Worm (Caenorhabditis elegans): ENCODE data around the gene fubl-1.
A peak's percentile ranks its signal among the peaks of the same experiment; 100 is the strongest.

fubl-1 gene

DNA sequence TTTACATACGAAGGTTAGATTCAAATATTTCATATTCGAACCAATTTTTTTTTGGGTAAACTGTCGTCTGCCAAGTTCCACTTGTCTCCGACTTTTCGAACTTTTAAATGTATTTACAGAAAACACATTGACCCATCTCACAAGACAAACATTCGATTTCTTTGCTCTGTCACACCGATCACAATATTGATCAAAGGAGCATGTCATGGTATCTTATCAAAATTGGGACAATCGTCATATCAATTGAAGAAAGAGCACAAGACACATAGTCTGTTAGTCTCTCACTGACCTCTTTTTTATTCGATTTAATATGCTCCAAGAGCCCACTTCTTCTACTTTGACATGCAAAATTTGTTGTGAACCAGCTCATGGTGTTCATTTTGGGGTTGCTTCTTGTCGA is 17.4 kb upstream of the fubl-1 start, which contains the start of gene nhr-232:
TSS of gene nhr-232 (plus strand) at position 121 of the 400 bp plus-strand sequence.
- TF ChIP-seq elt-2 (tag; optimal IDR thresholded peaks at IDR 0.05) (peak; percentile 62), pha-2 (tag; optimal IDR thresholded peaks at IDR 0.05) (no peak)

- TF ChIP-seq elt-4 (tag; optimal IDR thresholded peaks at IDR 0.05) (no peak), unc-55 (GFP tag; optimal IDR thresholded peaks at IDR 0.05) (no peak), F13H6.1 (tag; optimal IDR thresholded peaks at IDR 0.05) (no peak), unc-42 (tag; optimal IDR thresholded peaks at IDR 0.05) (no peak), sdc-2 (tag; optimal IDR thresholded peaks at IDR 0.05) (no peak), npax-4 (tag; optimal IDR thresholded peaks at IDR 0.05) (no peak), ceh-24 (tag; optimal IDR thresholded peaks at IDR 0.05) (no peak), ahr-1 (tag; optimal IDR thresholded peaks at IDR 0.05) (no peak), mec-3 (tag; optimal IDR thresholded peaks at IDR 0.05; ENCODE audit: borderline replicate concordance) (no peak), ceh-30 (tag; optimal IDR thresholded peaks at IDR 0.05) (no peak), rnt-1 (tag; optimal IDR thresholded peaks at IDR 0.05) (no peak), nhr-11 (tag; optimal IDR thresholded peaks at IDR 0.05) (no peak), ama-1 (optimal IDR thresholded peaks at IDR 0.05) (no peak)
Measured at ce11 chrV:10255005-10255472, 16.4 kb upstream of the fubl-1 start, which contains the start of gene rop-1. rop-1 (minus strand) TSS chrV:10255055.

DNA sequence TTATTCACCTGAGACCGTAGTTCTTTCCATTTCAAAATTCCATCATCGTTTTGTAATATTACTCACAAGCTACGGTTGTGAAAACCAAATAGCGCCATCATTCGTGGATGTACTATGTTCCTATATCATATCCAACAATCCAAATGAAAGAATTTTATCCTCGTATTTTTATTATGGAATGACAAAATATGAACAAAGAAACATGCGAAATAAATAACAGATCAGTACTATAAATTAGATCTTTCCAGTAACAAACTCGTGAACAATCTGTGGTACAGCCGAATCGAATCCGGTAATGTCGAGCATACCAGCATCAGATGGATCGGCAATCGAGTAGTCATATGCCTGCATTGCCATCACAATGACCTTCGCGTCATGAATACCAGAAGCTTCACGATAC is 14.0 kb upstream of the fubl-1 start:
- TF ChIP-seq ceh-2 (tag; optimal IDR thresholded peaks at IDR 0.05) (no peak), hlh-30 (tag; optimal IDR thresholded peaks at IDR 0.05; ENCODE audit: insufficient read depth) (no peak), nfya-1 (tag; optimal IDR thresholded peaks at IDR 0.05) (no peak), nhr-232 (tag; optimal IDR thresholded peaks at IDR 0.05) (no peak)

DNA sequence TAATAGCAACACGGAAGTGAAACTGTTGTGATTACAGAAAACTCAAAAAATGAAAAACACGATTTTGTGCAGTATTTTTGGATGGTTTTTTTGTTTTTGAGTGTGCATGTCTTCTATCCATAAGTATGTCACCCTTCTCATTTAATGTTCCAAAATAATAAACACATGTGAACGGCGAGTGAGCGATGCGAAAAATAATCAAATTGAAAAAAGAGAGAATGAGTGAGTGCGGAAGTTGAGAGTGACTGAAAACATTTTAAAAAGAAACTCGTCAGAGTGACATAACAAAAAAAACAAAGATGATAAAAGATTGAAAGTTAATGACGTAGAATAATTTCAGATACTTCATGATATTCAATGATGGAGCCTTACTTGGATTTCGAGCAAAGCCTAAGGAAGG is 10.8 kb upstream of the fubl-1 start:
- no peak for TF ChIP-seq sox-4 (tag; optimal IDR thresholded peaks at IDR 0.05)
- TF ChIP-seq syd-9 (tag; optimal IDR thresholded peaks at IDR 0.05), result no peak
- TF ChIP-seq pat-9 (tag; optimal IDR thresholded peaks at IDR 0.05), result no peak
- no peak for TF ChIP-seq ttx-3 (tag; optimal IDR thresholded peaks at IDR 0.05)
- TF ChIP-seq ceh-45 (GFP tag; IDR thresholded peaks at IDR 0.05), result no peak
- TF ChIP-seq unc-3 (GFP tag; conservative IDR thresholded peaks at IDR 0.05), result no peak
- no peak for TF ChIP-seq unc-3 (tag; optimal IDR thresholded peaks at IDR 0.05)
- TF ChIP-seq ztf-16 (tag; optimal IDR thresholded peaks at IDR 0.05), result no peak
- TF ChIP-seq K09A11.1 (tag; optimal IDR thresholded peaks at IDR 0.05; ENCODE audit: insufficient read depth), result no peak
- TF ChIP-seq madf-2 (tag; optimal IDR thresholded peaks at IDR 0.05), result no peak
- no peak for TF ChIP-seq pqm-1 (tag; optimal IDR thresholded peaks at IDR 0.05)
- TF ChIP-seq unc-86 (tag; optimal IDR thresholded peaks at IDR 0.05), result no peak
- TF ChIP-seq fkh-6 (tag; optimal IDR thresholded peaks at IDR 0.05), result no peak

- TF ChIP-seq nhr-11 (tag; optimal IDR thresholded peaks at IDR 0.05), result no peak
- no peak for TF ChIP-seq tbx-7 (tag; optimal IDR thresholded peaks at IDR 0.05)
- no peak for TF ChIP-seq ceh-24 (tag; optimal IDR thresholded peaks at IDR 0.05)
- TF ChIP-seq C08G9.2 (tag; optimal IDR thresholded peaks at IDR 0.05), result no peak
- no peak for TF ChIP-seq pha-4 (tag; optimal IDR thresholded peaks at IDR 0.05)
- TF ChIP-seq K02D7.2 (tag; optimal IDR thresholded peaks at IDR 0.05), result no peak
- no peak for TF ChIP-seq npax-4 (tag; optimal IDR thresholded peaks at IDR 0.05)
- TF ChIP-seq unc-3 (GFP tag; conservative IDR thresholded peaks at IDR 0.05), result no peak
- TF ChIP-seq unc-3 (tag; optimal IDR thresholded peaks at IDR 0.05), result no peak
- TF ChIP-seq hlh-8 (tag; optimal IDR thresholded peaks at IDR 0.05), result no peak
- TF ChIP-seq ceh-34 (tag; optimal IDR thresholded peaks at IDR 0.05), result no peak
- TF ChIP-seq dmd-4 (tag; optimal IDR thresholded peaks at IDR 0.05; ENCODE audit: borderline replicate concordance), result no peak
- no peak for TF ChIP-seq elt-2 (tag; optimal IDR thresholded peaks at IDR 0.05)
Measured at ce11 chrV:10248255-10248979, 9.8 kb upstream of the fubl-1 start, which contains the start of gene akt-1. akt-1 (plus strand) TSS chrV:10248905.

All from whole organism, late embryonic.